Fruit fly (Drosophila melanogaster): ENCODE measurements around the gene CG14933.

Gene CG14933

DNA sequence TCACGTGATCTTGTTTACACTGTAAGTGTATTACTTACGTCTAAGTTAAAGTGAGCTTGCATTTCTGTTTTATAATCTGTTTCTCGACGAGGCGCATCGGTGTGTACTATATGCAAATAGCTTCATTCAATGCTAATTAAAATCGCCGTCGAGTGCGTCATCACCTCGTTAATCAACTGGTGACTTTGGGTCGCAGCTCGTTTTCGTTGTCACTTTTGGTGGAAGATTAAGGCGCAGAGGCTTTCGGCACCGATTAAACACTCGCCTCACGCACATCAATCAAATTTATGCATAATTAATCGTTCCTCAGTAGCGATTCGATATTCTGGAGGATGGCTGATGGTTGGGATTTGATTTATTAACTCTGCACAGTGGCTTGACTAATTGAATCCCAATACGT lies 1.6 kb downstream of the CG14933 start:
- no peak for TF ChIP-seq Sin3A (optimal IDR thresholded peaks at IDR 0.05)
- TF ChIP-seq h (optimal IDR thresholded peaks at IDR 0.05) = no peak
- no peak for TF ChIP-seq Myc (optimal IDR thresholded peaks at IDR 0.05)
- TF ChIP-seq ttk (optimal IDR thresholded peaks at IDR 0.05) = no peak

DNA sequence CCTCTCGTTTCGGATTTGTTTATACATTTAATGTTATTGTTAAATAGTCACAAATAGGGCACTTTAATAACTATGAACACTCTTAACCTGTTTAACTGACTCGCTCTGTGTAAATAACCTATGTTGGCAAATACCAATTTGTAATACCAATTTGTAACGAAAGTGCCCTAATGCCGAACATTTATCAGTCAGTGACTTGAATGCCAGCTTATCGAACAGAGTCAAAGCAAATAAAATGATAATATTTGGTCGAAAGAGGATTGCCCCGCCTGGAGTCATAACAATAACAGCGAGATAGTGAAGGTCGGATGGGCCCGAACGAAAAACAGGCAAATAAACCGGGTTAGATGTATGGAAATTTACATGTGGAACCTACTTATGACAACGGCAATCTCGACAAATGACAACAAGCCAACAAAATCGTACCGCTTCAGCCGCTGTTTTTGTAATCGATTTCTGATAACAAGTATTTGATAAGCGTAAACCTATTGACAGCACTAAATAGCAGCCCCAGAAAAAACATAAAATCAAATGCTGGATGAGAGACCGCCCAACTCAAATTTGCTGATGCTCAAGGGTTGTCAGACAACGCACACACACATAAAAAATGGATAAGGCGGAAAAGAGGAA lies 2.6 kb downstream of the CG14933 start:
- TF ChIP-seq h (optimal IDR thresholded peaks at IDR 0.05) = no peak
- no peak for TF ChIP-seq Myc (optimal IDR thresholded peaks at IDR 0.05)
- no peak for TF ChIP-seq psq (optimal IDR thresholded peaks at IDR 0.05)
- TF ChIP-seq Sin3A (optimal IDR thresholded peaks at IDR 0.05) = no peak
- TF ChIP-seq ttk (optimal IDR thresholded peaks at IDR 0.05) = no peak
- TF ChIP-seq insv (optimal IDR thresholded peaks at IDR 0.05) = no peak

DNA sequence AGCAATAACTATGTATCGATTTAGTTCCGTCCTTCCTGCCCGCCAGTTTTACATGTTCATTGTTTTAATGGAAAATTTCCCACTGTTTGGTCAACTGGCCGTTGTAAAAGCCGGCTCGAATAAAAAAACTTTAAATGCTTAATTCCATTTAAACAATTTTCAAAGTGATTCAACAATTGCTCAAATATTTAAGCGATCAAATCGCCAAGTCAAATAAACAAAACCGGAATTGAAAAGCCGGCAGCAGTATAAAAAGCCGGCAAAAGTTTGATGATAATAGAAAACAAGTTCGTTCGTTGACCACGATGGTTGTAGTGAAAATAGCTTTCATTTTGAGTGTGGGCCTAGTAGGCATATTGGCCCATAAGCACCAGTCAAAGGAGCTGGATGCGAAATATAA lies 4.3 kb downstream of the CG14933 start, which contains the start of gene Mal-B1:
TSS of gene Mal-B1 (plus strand) at position 301 of the 400 bp plus-strand sequence.
- TF ChIP-seq psq (optimal IDR thresholded peaks at IDR 0.05) (no peak), insv (optimal IDR thresholded peaks at IDR 0.05) (no peak)

DNA sequence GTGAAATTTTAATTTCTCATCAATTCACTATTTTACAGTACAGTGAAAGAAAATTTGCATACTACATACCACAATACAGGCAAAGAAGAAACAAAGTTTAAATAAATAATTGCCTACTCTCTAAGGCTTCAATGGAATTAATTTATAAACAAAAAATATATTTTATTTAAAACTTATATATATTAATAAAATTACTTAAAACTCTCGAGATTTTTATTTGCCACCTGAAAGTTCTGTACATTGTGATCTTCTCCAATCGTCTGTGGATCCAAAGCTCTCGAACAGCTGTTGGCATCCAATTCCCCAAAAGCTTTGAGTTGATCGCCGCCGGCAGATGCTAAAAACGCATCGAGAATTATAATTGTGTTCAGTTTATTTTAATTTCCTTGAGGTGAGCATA lies 7.0 kb downstream of the CG14933 start, which contains the start of gene Mal-B2:
TSS of gene Mal-B2 (plus strand) at position 301 of the 400 bp plus-strand sequence.
- TF ChIP-seq Myc (optimal IDR thresholded peaks at IDR 0.05) = no peak
- no peak for TF ChIP-seq psq (optimal IDR thresholded peaks at IDR 0.05)
- TF ChIP-seq insv (optimal IDR thresholded peaks at IDR 0.05) = no peak
- TF ChIP-seq ttk (optimal IDR thresholded peaks at IDR 0.05) = no peak
- no peak for TF ChIP-seq Sin3A (optimal IDR thresholded peaks at IDR 0.05)
- no peak for TF ChIP-seq h (optimal IDR thresholded peaks at IDR 0.05)

DNA sequence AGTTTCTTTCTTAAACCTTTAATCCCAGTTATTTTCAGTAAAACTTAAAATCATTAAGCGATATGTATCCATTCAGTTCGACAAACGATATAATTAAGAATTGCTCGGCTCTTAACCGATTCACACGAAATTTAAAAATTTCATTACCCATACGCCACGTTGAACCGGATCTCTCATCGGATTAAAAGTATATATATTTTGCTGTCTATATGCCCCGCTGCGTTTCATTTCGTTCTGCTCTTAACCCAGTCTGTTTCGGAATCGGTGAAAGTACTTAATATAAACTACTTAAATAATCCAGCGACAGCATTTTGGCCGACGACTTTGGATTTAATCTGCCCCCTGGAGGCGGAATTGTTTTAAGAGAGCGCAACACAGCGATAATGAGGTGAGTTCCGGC lies 10.5 kb downstream of the CG14933 start, which contains the start of gene CG42751:
TSS of gene CG42751 (plus strand) at position 301 of the 400 bp plus-strand sequence.
- TF ChIP-seq Myc (optimal IDR thresholded peaks at IDR 0.05) (no peak), insv (optimal IDR thresholded peaks at IDR 0.05) (no peak), ttk (optimal IDR thresholded peaks at IDR 0.05) (no peak), psq (optimal IDR thresholded peaks at IDR 0.05) (no peak), h (optimal IDR thresholded peaks at IDR 0.05) (no peak), Sin3A (optimal IDR thresholded peaks at IDR 0.05) (no peak)

DNA sequence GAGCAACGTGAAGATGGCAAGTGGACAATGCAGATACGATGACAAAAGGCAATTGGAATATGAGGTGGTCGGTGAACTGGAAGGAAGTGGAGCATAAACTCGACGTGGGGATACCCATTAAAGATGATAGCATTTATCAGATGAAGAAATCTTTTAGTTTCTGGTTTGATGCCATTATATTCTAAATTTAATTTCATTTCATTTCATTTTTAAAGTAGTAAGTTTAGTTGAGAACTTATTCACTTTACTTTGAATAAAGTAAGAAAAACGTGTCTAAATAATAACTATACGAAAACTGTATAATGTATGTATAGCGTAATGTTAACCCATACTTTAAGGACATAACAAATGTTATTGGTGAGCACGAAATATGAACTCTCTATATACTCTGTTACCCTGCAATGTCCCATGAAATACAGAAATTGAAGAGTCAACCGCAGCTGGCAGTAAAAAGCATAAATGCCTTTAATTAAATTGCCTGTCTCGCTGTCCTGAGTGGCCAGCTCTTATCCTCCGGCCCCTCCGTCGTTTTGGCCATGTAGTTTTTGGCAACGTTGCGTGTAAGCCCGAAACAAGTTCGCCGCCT lies 28.3 kb downstream of the CG14933 start:
- TF ChIP-seq psq (optimal IDR thresholded peaks at IDR 0.05) (no peak), Myc (optimal IDR thresholded peaks at IDR 0.05) (no peak), Sin3A (optimal IDR thresholded peaks at IDR 0.05) (no peak), h (optimal IDR thresholded peaks at IDR 0.05) (no peak), insv (optimal IDR thresholded peaks at IDR 0.05) (no peak), ttk (optimal IDR thresholded peaks at IDR 0.05) (no peak)

DNA sequence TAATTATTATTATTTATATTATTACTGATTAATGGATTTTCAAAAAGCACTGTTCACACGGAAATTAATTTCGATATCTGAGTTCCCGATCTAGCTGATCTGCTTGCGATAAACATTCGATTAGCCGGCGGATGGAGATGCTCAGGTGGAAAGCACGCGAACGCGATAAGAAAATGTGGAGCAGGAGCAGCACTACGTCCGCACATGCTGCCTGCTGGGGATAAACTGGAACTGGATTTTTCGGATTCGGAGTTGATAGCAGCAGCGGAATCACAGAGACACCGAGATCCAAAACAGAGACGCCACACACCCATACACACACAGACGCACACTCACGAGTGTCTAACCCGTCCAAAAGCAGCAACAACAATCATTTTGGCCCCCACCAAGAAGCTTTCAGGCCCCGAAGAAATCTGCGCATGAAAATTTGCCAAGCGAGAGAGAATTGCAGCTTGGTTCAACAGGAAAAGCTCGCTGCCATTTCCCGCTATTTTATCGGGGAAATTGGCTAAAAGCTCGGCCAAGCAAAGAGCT lies 31.7 kb downstream of the CG14933 start:
- no peak for TF ChIP-seq psq (optimal IDR thresholded peaks at IDR 0.05)
- TF ChIP-seq h (optimal IDR thresholded peaks at IDR 0.05) = no peak
- TF ChIP-seq ttk (optimal IDR thresholded peaks at IDR 0.05) = no peak
- no peak for TF ChIP-seq Myc (optimal IDR thresholded peaks at IDR 0.05)
- TF ChIP-seq insv (optimal IDR thresholded peaks at IDR 0.05) = no peak
- TF ChIP-seq Sin3A (optimal IDR thresholded peaks at IDR 0.05) = no peak

DNA sequence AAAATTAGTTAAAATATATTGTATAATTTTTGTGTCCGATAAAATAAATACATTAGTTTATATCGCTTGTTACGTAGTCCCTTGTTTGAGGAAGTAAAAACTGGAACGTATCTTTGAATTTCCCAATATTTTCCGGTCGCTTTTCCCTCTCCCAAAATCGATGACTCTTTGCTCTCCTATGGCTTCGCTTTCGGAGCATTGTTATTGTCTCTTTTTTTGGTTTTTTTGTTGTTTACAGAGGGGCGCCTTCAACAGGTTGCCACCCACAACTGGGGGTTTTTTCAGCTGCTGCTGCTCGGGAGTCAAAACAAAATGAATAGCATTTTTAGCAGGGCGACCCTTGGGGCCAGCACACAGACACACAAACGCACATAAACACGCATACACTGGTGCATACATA lies 32.3 kb downstream of the CG14933 start:
- TF ChIP-seq h (optimal IDR thresholded peaks at IDR 0.05) = no peak
- no peak for TF ChIP-seq Myc (optimal IDR thresholded peaks at IDR 0.05)
- TF ChIP-seq insv (optimal IDR thresholded peaks at IDR 0.05) = no peak
- no peak for TF ChIP-seq psq (optimal IDR thresholded peaks at IDR 0.05)
- TF ChIP-seq Sin3A (optimal IDR thresholded peaks at IDR 0.05) = no peak
- TF ChIP-seq ttk (optimal IDR thresholded peaks at IDR 0.05) = no peak

DNA sequence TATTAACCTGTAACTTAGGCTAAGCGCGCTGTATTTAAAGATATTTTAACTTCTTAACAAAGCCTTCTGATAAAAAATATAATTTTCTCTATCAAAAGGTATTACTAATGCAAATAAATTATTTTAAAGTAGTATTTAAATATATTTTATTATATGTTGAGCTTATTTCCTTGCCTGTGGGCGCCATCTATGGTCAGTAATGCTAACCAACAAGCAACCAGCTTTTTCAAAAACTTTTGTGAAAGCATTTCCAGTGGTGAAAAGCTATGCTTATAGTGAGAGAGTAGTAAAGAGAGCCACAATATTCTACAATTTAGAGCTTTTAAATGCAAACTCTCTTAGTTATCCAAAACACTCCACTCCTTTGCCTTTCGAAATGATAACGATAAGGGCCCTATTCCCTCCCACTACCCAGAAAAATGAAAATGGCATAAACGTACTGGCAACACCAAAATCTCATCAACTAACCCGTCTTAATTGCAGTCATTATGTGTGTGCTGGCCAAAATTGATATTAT lies 36.2 kb downstream of the CG14933 start:
- TF ChIP-seq Sin3A (optimal IDR thresholded peaks at IDR 0.05) (no peak), ttk (optimal IDR thresholded peaks at IDR 0.05) (no peak), Myc (optimal IDR thresholded peaks at IDR 0.05) (no peak), h (optimal IDR thresholded peaks at IDR 0.05) (no peak), insv (optimal IDR thresholded peaks at IDR 0.05) (no peak), psq (optimal IDR thresholded peaks at IDR 0.05) (no peak)

DNA sequence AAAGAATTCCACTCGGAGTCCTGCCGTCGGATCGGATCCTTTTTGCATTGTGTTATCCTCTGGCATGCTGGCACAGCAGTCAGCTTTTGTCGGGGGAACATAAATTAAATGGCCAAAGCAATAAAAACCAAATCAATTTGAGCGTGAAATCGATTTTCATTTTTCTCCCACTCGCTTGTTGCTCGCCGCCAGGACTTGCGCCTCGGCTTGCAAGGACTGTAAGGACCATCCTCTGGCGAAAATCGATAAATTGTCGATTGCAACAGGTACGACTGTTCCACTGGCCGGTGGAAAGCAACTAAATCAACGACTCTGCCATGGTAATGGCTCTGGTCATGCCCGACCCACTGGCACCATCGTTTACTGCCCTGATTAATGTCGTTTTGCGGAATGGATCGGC lies 50.6 kb downstream of the CG14933 start:
- TF ChIP-seq insv (optimal IDR thresholded peaks at IDR 0.05) (no peak), h (optimal IDR thresholded peaks at IDR 0.05) (no peak), ttk (optimal IDR thresholded peaks at IDR 0.05) (no peak), Sin3A (optimal IDR thresholded peaks at IDR 0.05) (no peak), psq (optimal IDR thresholded peaks at IDR 0.05) (no peak), Myc (optimal IDR thresholded peaks at IDR 0.05) (no peak)

All from Kc167 (cell line).